Worm (Caenorhabditis elegans): ENCODE results near the gene hmit-1.3.

The hmit-1.3 gene

DNA sequence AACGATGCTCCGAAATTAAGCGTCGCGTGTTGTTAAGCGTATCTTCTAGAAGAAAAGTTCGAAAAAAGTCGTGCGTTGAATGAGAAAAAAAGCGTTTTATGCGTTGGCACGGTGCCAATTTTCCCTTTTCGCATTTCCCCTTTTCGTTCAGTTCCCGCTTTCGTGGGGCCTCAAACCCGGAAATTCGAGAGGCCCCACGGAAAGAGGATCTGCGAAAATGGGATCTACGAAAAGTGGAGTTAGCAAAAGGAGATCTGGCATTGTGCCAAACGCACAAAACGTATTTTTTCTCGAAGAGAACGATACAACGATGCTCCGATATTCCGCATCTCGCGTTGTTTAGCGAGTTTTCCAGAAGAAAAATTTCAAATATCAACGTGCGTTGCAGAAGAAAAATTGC is 19.6 kb downstream of the hmit-1.3 start (continued):
- TF ChIP-seq atf-7 (tag; optimal IDR thresholded peaks at IDR 0.05) (no peak), dpff-1 (tag; optimal IDR thresholded peaks at IDR 0.05) (no peak), F23B12.7 (tag; optimal IDR thresholded peaks at IDR 0.05; ENCODE audit: insufficient read depth) (no peak), Y67H2A.10 (GFP tag; conservative IDR thresholded peaks at IDR 0.05) (0 out of 2 replicates have a peak, but pooled peaks have one; percentile 36), ztf-26 (tag; optimal IDR thresholded peaks at IDR 0.05) (no peak), nfyb-1 (GFP tag; IDR thresholded peaks at IDR 0.05) (no peak), ZK185.1 (tag; optimal IDR thresholded peaks at IDR 0.05; ENCODE audit: poor library complexity, severe bottlenecking) (no peak), fkh-3 (tag; optimal IDR thresholded peaks at IDR 0.05) (no peak), somi-1 (GFP tag; optimal IDR thresholded peaks at IDR 0.05) (no peak), madf-6 (GFP tag; IDR thresholded peaks at IDR 0.05) (peak; percentile 41), unc-130 (GFP tag; optimal IDR thresholded peaks at IDR 0.05) (no peak), ceh-40 (GFP tag; IDR thresholded peaks at IDR 0.05) (no peak), ztf-18 (tag; optimal IDR thresholded peaks at IDR 0.05) (peak; percentile 18), Y56A3A.18 (GFP tag; IDR thresholded peaks at IDR 0.05) (no peak), mxl-1 (tag; optimal IDR thresholded peaks at IDR 0.05) (no peak), mes-4 (tag; optimal IDR thresholded peaks at IDR 0.05) (no peak), C06A6.2 (GFP tag; conservative IDR thresholded peaks at IDR 0.05) (no peak), let-526 (GFP tag; IDR thresholded peaks at IDR 0.05) (peak; percentile 72; the same call in 1 of the 2 replicates), pha-4 (tag; optimal IDR thresholded peaks at IDR 0.05) (no peak), nhr-27 (tag; optimal IDR thresholded peaks at IDR 0.05) (no peak), repo-1 (tag; optimal IDR thresholded peaks at IDR 0.05) (no peak), sea-2 (GFP tag; IDR thresholded peaks at IDR 0.05) (no peak), mel-28 (tag; optimal IDR thresholded peaks at IDR 0.05; ENCODE audit: borderline replicate concordance) (no peak), egrh-3 (GFP tag; IDR thresholded peaks at IDR 0.05) (no peak), lin-40 (tag; optimal IDR thresholded peaks at IDR 0.05) (no peak), K12H6.12 (tag; optimal IDR thresholded peaks at IDR 0.05) (no peak), ceh-58 (GFP tag; IDR thresholded peaks at IDR 0.05) (no peak), zim-3 (tag; optimal IDR thresholded peaks at IDR 0.05) (no peak), F33H1.4 (GFP tag; IDR thresholded peaks at IDR 0.05) (0 out of 2 replicates have a peak, but pooled peaks have one; percentile 28), pbrm-1 (GFP tag; IDR thresholded peaks at IDR 0.05) (peak; percentile 22; the same call in 1 of the 2 replicates), ekl-4 (GFP tag; IDR thresholded peaks at IDR 0.05) (no peak), hrde-1 (tag; optimal IDR thresholded peaks at IDR 0.05; ENCODE audit: borderline replicate concordance) (no peak), K11D2.4 (GFP tag; IDR thresholded peaks at IDR 0.05) (peak; percentile 39; the same call in 1 of the 2 replicates), ztf-3 (GFP tag; optimal IDR thresholded peaks at IDR 0.05) (no peak), attf-5 (GFP tag; optimal IDR thresholded peaks at IDR 0.05) (peak; percentile 12), rpc-1 (optimal IDR thresholded peaks at IDR 0.05) (no peak), rpc-1 (tag; optimal IDR thresholded peaks at IDR 0.05) (no peak), snpc-1.3 (tag; optimal IDR thresholded peaks at IDR 0.05; ENCODE audit: insufficient read depth) (no peak), Y53F4B.3 (GFP tag; IDR thresholded peaks at IDR 0.05) (no peak), Y79H2A.3 (GFP tag; conservative IDR thresholded peaks at IDR 0.05) (no peak), snpc-4 (GFP tag; optimal IDR thresholded peaks at IDR 0.05) (no peak), snpc-4 (tag; optimal IDR thresholded peaks at IDR 0.05) (no peak), him-1 (tag; optimal IDR thresholded peaks at IDR 0.05) (no peak), ztf-28 (GFP tag; IDR thresholded peaks at IDR 0.05) (peak; percentile 74; the same call in 1 of the 2 replicates), hlh-26 (GFP tag; conservative IDR thresholded peaks at IDR 0.05) (no peak), lin-54 (GFP tag; optimal IDR thresholded peaks at IDR 0.05) (peak; percentile 11), F57C9.4 (tag; optimal IDR thresholded peaks at IDR 0.05) (no peak), ztf-22 (GFP tag; optimal IDR thresholded peaks at IDR 0.05) (no peak), ccch-3 (GFP tag; optimal IDR thresholded peaks at IDR 0.05) (no peak), ztf-25 (GFP tag; IDR thresholded peaks at IDR 0.05) (no peak)
